Worm (Caenorhabditis elegans) whole organism, mixed stage, embryonic: ENCODE results near the gene T05A8.11.

Experiments used
- bed-3 ChIP-seq: fragments of 200-800 bp; sonication (Bioruptor generic); optimal IDR thresholded peaks from 3 replicates; lab custom pipeline; 2018; ENCODE audit warnings: mild to moderate bottlenecking, missing genetic modification characterization, moderate library complexity, missing compliant biosample characterization
- blmp-1 ChIP-seq: fragments of 150-350 bp; optimal IDR thresholded peaks from 2 replicates; lab custom pipeline; 2014; ENCODE audit warnings: missing biosample characterization, missing genetic modification characterization
- ceh-39 ChIP-seq: fragments of 150-350 bp; optimal IDR thresholded peaks from 2 replicates; lab custom pipeline; 2014; ENCODE audit warnings: missing biosample characterization, missing genetic modification characterization
- ceh-43 ChIP-seq: fragments of 200-800 bp; sonication (Bioruptor generic); optimal IDR thresholded peaks from 2 replicates; lab custom pipeline; 2018; ENCODE audit warnings: mild to moderate bottlenecking, missing genetic modification characterization, moderate library complexity, missing compliant biosample characterization
- cnd-1 ChIP-seq: fragments of 200-800 bp; sonication (Bioruptor generic); optimal IDR thresholded peaks from 2 replicates; lab custom pipeline; 2018; ENCODE audit warnings: mild to moderate bottlenecking, missing genetic modification characterization, missing compliant biosample characterization
- drap-1 ChIP-seq: fragments of 200-800 bp; sonication (Bioruptor generic); optimal IDR thresholded peaks from 3 replicates; lab custom pipeline; 2018; ENCODE audit warnings: mild to moderate bottlenecking, missing genetic modification characterization, missing compliant biosample characterization
- flh-1 ChIP-seq: fragments of 200-800 bp; sonication (Bioruptor generic); optimal IDR thresholded peaks from 2 replicates; lab custom pipeline; 2018; ENCODE audit warnings: mild to moderate bottlenecking, missing genetic modification characterization, moderate library complexity, missing compliant biosample characterization
- ham-2 ChIP-seq: fragments of 200-800 bp; sonication (Bioruptor generic); optimal IDR thresholded peaks from 2 replicates; lab custom pipeline; 2018; ENCODE audit warnings: mild to moderate bottlenecking, missing genetic modification characterization, missing compliant biosample characterization
- mls-2 ChIP-seq: sonication (generic microtip); optimal IDR thresholded peaks from 2 replicates; lab custom pipeline; 2016; ENCODE audit warnings: mild to moderate bottlenecking, missing genetic modification characterization, moderate library complexity, missing compliant biosample characterization
- nhr-12 ChIP-seq: fragments of 150-350 bp; optimal IDR thresholded peaks from 2 replicates; lab custom pipeline; 2014; ENCODE audit warnings: missing biosample characterization, missing genetic modification characterization
- nhr-2 ChIP-seq: fragments of 150-350 bp; optimal IDR thresholded peaks from 2 replicates; lab custom pipeline; 2014; ENCODE audit warnings: missing biosample characterization, missing genetic modification characterization
- nhr-28 ChIP-seq: fragments of 150-350 bp; optimal IDR thresholded peaks from 2 replicates; lab custom pipeline; 2014; ENCODE audit warnings: missing biosample characterization, missing genetic modification characterization
- nhr-76 ChIP-seq: sonication (generic microtip); optimal IDR thresholded peaks from 2 replicates; lab custom pipeline; 2017; ENCODE audit warnings: missing biosample characterization, missing genetic modification characterization
- sem-2 ChIP-seq: fragments of 200-800 bp; sonication (Bioruptor generic); optimal IDR thresholded peaks from 2 replicates; lab custom pipeline; 2018; ENCODE audit warnings: mild to moderate bottlenecking, missing genetic modification characterization, missing compliant biosample characterization
- snpc-4 ChIP-seq: fragments of 150-350 bp; optimal IDR thresholded peaks from 2 replicates; lab custom pipeline; 2014; ENCODE audit warnings: missing biosample characterization, missing genetic modification characterization
- unc-62 ChIP-seq: fragments of 150-350 bp; optimal IDR thresholded peaks from 2 replicates; lab custom pipeline; 2014; ENCODE audit warnings: missing biosample characterization, missing genetic modification reagents, missing genetic modification characterization
- zip-8 ChIP-seq: fragments of 150-350 bp; optimal IDR thresholded peaks from 2 replicates; lab custom pipeline; 2014; ENCODE audit warnings: missing biosample characterization, missing genetic modification characterization
- ztf-11 ChIP-seq: fragments of 150-350 bp; optimal IDR thresholded peaks from 2 replicates; lab custom pipeline; 2014; ENCODE audit warnings: missing biosample characterization, missing genetic modification characterization

The T05A8.11 gene

DNA sequence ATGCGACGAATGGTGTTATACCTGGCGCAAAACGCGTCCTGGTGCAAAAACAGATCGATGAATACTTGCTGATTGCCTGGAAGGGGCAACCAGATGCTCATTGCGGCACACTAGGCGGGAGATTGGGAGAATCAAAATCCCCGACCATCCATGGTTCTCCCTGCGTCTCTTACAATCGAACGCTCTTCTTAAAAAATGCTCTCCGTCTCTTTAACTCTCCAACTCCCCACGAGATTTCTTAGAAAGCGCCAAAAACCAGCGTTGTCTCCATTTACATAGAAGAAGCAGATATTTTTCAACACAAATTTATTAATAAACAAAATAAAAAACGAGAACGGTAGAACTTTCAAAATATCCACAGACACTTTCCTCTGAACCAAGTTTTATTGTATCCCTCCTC, 44.3 kb downstream of the T05A8.11 start, which contains the start of gene F34D6.1:
TSS of gene F34D6.1 (minus strand) at position 101 of the 400 bp plus-strand sequence.
- TF ChIP-seq snpc-4 (tag; lab: Kevin White, UChicago) (no peak), nhr-76 (tag; lab: Kevin White, UChicago) (no peak), ceh-43 (GFP tag; lab: Kevin White, UChicago) (no peak), flh-1 (GFP tag; lab: Kevin White, UChicago) (no peak), sem-2 (no peak), ham-2 (no peak), zip-8 (tag; lab: Kevin White, UChicago) (no peak), cnd-1 (tag; lab: Kevin White, UChicago) (no peak), nhr-28 (tag; lab: Kevin White, UChicago) (no peak), mls-2 (tag; lab: Kevin White, UChicago) (no peak), drap-1 (GFP tag; lab: Kevin White, UChicago) (no peak)

DNA sequence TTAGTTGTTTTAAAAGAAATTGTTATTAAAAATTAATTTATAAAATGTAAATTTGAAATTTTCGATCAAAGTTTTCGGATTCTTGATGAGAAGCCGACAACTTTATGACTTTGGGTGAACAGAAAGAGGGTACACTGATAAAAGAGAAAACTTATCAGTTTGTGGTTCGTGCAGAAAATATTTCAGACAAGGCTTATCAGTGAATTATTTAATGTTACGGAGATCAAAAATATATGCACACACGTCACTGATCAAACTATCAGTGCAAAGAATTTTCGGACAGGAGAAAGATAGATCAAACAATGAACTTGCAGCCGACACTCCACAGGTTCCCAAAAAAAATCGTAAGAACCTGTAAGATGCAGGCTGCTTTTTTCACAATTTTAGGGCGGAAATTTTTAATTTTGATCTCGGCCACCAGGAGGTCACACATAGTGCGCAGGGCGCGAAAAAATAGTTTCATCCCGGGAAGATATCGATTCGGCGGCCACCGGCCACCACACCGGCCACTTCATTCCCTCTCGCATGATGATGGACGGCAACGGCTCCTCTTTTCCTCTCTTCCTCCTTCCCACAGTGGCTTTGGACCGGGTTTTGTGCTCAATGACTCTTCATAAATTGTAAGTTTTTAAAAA, 47.8 kb downstream of the T05A8.11 start, which contains the start of gene F22E5.17:
TSS of gene F22E5.17 (plus strand) at position 508 of the 635 bp plus-strand sequence.
- TF ChIP-seq nhr-28 (tag; lab: Kevin White, UChicago) (no peak), flh-1 (GFP tag; lab: Kevin White, UChicago) (no peak), ceh-39 (no peak), ztf-11 (tag; lab: Kevin White, UChicago) (no peak), blmp-1 (tag; lab: Kevin White, UChicago) (no peak), sem-2 (no peak), nhr-12 (no peak), bed-3 (GFP tag; lab: Kevin White, UChicago) (no peak), unc-62 (GFP tag; lab: Kevin White, UChicago) (no peak), nhr-2 (no peak)
